Fruit fly (Drosophila melanogaster) Kc167 (cell line): ENCODE measurements around the gene dnd.

Source experiments
- Myc ChIP-seq: fragments of >200 bp; optimal IDR thresholded peaks from 2 replicates; lab custom pipeline; 2017; ENCODE audit warnings: missing external identifiers
- Sin3A ChIP-seq: fragments of >200 bp; optimal IDR thresholded peaks from 2 replicates; lab custom pipeline; 2018; ENCODE audit warnings: missing external identifiers
- h ChIP-seq: fragments of >200 bp; optimal IDR thresholded peaks from 3 replicates; lab custom pipeline; 2018; ENCODE audit warnings: missing external identifiers
- psq ChIP-seq: fragments of >200 bp; optimal IDR thresholded peaks from 2 replicates; lab custom pipeline; 2017; ENCODE audit warnings: missing external identifiers
- ttk ChIP-seq: sonication (Bioruptor generic); optimal IDR thresholded peaks from 2 replicates; lab custom pipeline; 2017; ENCODE audit warnings: missing external identifiers

DNA sequence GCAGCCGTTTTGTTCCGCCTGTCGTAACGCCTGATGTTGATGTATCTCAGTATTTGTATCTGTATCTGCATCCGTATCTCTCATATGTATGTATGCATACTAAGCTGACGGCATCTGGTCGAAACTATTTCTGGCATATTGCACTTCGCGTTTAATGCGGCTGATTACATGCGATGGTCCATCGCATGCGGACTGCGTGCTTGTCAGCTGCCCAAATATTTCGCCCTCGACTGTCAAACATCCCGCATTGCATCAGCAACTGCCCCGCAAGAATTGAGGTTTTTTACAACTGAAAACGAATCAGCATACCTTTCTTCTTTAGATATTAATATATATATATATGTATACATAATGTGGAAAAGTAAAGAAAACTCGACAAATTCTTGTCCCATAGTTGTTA lies 24.3 kb downstream of the dnd start:
- TF ChIP-seq h (lab: Kevin White, UChicago) (no peak), Myc (lab: Kevin White, UChicago) (no peak), Sin3A (lab: Kevin White, UChicago) (no peak), psq (lab: Kevin White, UChicago) (no peak), ttk (lab: Kevin White, UChicago) (no peak)
